Fruit fly (Drosophila melanogaster) whole organism: ENCODE data around the gene CycC.

ENCODE experiments used
- Dll ChIP-seq: fragments of >200 bp; optimal IDR thresholded peaks from 2 replicates; lab custom pipeline; 2017
- pan ChIP-seq: fragments of >200 bp; optimal IDR thresholded peaks from 2 replicates; lab custom pipeline; 2017
- psq ChIP-seq: fragments of >200 bp; optimal IDR thresholded peaks from 2 replicates; lab custom pipeline; 2017

DNA sequence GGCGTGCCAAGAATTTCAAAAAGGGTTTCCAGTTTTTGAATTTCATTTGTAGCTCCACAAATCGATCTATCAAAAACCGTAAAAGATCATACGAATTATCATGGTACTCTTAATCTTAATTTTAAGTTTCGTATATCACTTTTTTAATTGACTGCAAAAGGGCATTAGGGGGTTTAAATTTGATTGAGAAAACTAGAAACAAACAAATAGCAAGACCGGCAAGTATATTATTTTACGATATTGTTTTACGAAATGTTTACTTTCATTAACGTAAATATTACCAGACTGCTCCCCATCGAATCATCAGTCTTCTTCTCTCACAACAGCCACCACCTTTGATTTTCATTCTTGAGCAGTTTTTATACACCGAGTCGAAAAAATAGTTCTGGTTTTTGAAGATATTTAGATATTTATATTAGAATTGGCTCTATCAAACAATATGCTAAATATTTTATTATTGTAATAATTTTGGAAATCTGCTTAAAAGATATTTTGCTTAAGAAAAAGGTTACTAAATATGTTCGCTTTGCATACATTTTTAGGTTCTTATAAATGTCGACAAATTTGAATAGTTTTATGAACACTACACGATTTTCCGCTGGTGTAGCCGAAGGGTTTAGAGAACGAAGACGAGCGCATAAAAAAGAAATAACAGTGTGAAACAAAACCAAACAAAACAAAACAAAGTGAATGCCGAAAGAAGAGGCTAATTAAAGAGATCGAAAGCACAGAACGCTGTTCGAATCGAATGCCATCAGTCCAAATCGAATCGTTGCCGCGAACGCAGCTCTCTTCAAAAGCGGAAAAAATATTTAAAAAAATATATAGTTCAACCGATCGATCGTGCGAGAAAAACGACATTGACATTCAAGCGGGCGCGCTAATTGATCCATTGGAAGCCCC, 28.2 kb upstream of the CycC start, which contains the start of gene Sdr:
- no peak for TF ChIP-seq psq (lab: Kevin White, UChicago)
- TF ChIP-seq Dll, result no peak
- TF ChIP-seq pan, result no peak
